Worm (Caenorhabditis elegans): Measurements from ENCODE around the gene dsl-7.

DNA sequence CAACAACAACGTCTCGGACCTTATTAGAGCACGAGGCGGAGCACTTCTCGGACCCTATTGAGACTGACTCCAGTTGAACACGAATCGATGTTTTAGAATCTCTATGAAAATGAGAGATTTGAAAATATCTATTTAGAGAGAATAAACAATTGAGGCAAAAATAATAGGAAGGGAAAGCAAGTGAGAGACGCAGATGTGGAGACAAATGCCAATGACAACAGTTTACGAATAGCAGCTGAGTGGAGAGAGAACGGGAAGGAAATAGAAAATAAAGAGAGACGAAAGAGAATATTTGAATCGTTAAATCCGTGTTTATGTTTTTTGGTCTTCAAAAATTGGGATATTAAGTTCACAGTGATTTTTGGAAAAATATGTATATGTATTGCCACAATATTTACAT is 16.9 kb downstream of the dsl-7 start:
- TF ChIP-seq ama-1 (optimal IDR thresholded peaks at IDR 0.05): no peak
- TF ChIP-seq F13C5.2 (tag; optimal IDR thresholded peaks at IDR 0.05): no peak
- TF ChIP-seq scrt-1 (GFP tag; IDR thresholded peaks at IDR 0.05): no peak
- no peak for TF ChIP-seq ceh-36 (tag; optimal IDR thresholded peaks at IDR 0.05)
- TF ChIP-seq ceh-13 (GFP tag; optimal IDR thresholded peaks at IDR 0.05): no peak
- no peak for TF ChIP-seq tra-4 (tag; optimal IDR thresholded peaks at IDR 0.05)
- no peak for TF ChIP-seq flt-1 (GFP tag; IDR thresholded peaks at IDR 0.05)
- TF ChIP-seq pes-1 (GFP tag; IDR thresholded peaks at IDR 0.05): no peak
- TF ChIP-seq aly-1 (tag; optimal IDR thresholded peaks at IDR 0.05): no peak
- no peak for TF ChIP-seq hmbx-1 (tag; optimal IDR thresholded peaks at IDR 0.05)
